Worm (Caenorhabditis elegans): ENCODE results near the gene msp-36.

The msp-36 gene

ce11 chrIV:10112570-10112969, 17.3 kb downstream of the msp-36 start, which contains the start of gene nsph-3.2:
TSS of gene nsph-3.2 (plus strand) at chrIV:10112870.
- TF ChIP-seq lin-11 (tag; optimal IDR thresholded peaks at IDR 0.05) (no peak), aly-2 (tag; optimal IDR thresholded peaks at IDR 0.05) (no peak), nhr-25 (tag; optimal IDR thresholded peaks at IDR 0.05) (no peak), lsy-2 (tag; optimal IDR thresholded peaks at IDR 0.05) (no peak), nhr-11 (tag; optimal IDR thresholded peaks at IDR 0.05) (no peak), ztf-11 (tag; optimal IDR thresholded peaks at IDR 0.05) (no peak), alr-1 (tag; optimal IDR thresholded peaks at IDR 0.05) (no peak), sem-4 (tag; optimal IDR thresholded peaks at IDR 0.05) (no peak), elt-1 (tag; optimal IDR thresholded peaks at IDR 0.05) (no peak), F13H6.1 (tag; optimal IDR thresholded peaks at IDR 0.05) (no peak), nhr-129 (tag; optimal IDR thresholded peaks at IDR 0.05) (no peak), nhr-237 (tag; optimal IDR thresholded peaks at IDR 0.05) (no peak), zag-1 (tag; optimal IDR thresholded peaks at IDR 0.05) (no peak), fos-1 (tag; optimal IDR thresholded peaks at IDR 0.05) (no peak), egl-27 (tag; optimal IDR thresholded peaks at IDR 0.05) (no peak), nhr-21 (tag; optimal IDR thresholded peaks at IDR 0.05) (no peak), sma-3 (GFP tag; optimal IDR thresholded peaks at IDR 0.05) (no peak), crh-2 (tag; optimal IDR thresholded peaks at IDR 0.05) (no peak), dmd-4 (tag; optimal IDR thresholded peaks at IDR 0.05) (no peak), lin-39 (tag; optimal IDR thresholded peaks at IDR 0.05) (no peak)

- TF ChIP-seq sem-4 (tag; optimal IDR thresholded peaks at IDR 0.05) (no peak), nhr-23 (tag; optimal IDR thresholded peaks at IDR 0.05) (no peak)
These were observed 19.9 kb downstream of the msp-36 start, which contains the start of gene C04G2.10 for ce11 chrIV:10115142-10115541. TSS of gene C04G2.10 (plus strand) at chrIV:10115442.

- TF ChIP-seq lin-13 (GFP tag; optimal IDR thresholded peaks at IDR 0.05): no peak
- no peak for TF ChIP-seq alr-1 (tag; optimal IDR thresholded peaks at IDR 0.05)
- TF ChIP-seq elt-1 (tag; optimal IDR thresholded peaks at IDR 0.05): no peak
- no peak for TF ChIP-seq sma-9 (GFP tag; optimal IDR thresholded peaks at IDR 0.05)
- no peak for TF ChIP-seq sma-9 (tag; optimal IDR thresholded peaks at IDR 0.05)
- TF ChIP-seq unc-62 (GFP tag; optimal IDR thresholded peaks at IDR 0.05): no peak
- TF ChIP-seq sem-4 (tag; optimal IDR thresholded peaks at IDR 0.05): no peak
- no peak for TF ChIP-seq skn-1 (tag; optimal IDR thresholded peaks at IDR 0.05)
- no peak for TF ChIP-seq peb-1 (tag; optimal IDR thresholded peaks at IDR 0.05)
- TF ChIP-seq snpc-4 (tag; optimal IDR thresholded peaks at IDR 0.05): no peak
- no peak for TF ChIP-seq ZK546.5 (tag; optimal IDR thresholded peaks at IDR 0.05)
These were observed 21.5 kb downstream of the msp-36 start for ce11 chrIV:10116765-10117164.

ce11 chrIV:10122205-10122604, 27.0 kb downstream of the msp-36 start, which contains the start of gene irld-21:
TSS of gene irld-21 (minus strand) at chrIV:10122305.
- TF ChIP-seq ZK546.5 (tag; optimal IDR thresholded peaks at IDR 0.05) (no peak), nhr-237 (tag; optimal IDR thresholded peaks at IDR 0.05) (no peak), ceh-82 (tag; optimal IDR thresholded peaks at IDR 0.05) (no peak), nhr-11 (tag; optimal IDR thresholded peaks at IDR 0.05) (no peak), ztf-4 (tag; optimal IDR thresholded peaks at IDR 0.05) (no peak), sma-3 (GFP tag; optimal IDR thresholded peaks at IDR 0.05) (no peak), crh-2 (tag; optimal IDR thresholded peaks at IDR 0.05) (no peak), lin-39 (tag; optimal IDR thresholded peaks at IDR 0.05) (no peak), ama-1 (optimal IDR thresholded peaks at IDR 0.05) (no peak)

ce11 chrIV:10126544-10126943, 31.3 kb downstream of the msp-36 start, which contains the start of gene ctf-18:
TSS of gene ctf-18 (minus strand) at chrIV:10126644.
- TF ChIP-seq nhr-11 (tag; optimal IDR thresholded peaks at IDR 0.05) (no peak), unc-39 (tag; optimal IDR thresholded peaks at IDR 0.05) (no peak), fos-1 (tag; optimal IDR thresholded peaks at IDR 0.05) (no peak), lsy-2 (tag; optimal IDR thresholded peaks at IDR 0.05) (no peak), mab-5 (tag; optimal IDR thresholded peaks at IDR 0.05) (no peak), unc-55 (GFP tag; optimal IDR thresholded peaks at IDR 0.05) (no peak), elt-1 (tag; optimal IDR thresholded peaks at IDR 0.05) (no peak), Y55F3AM.14 (GFP tag; optimal IDR thresholded peaks at IDR 0.05) (no peak), mbf-1 (tag; optimal IDR thresholded peaks at IDR 0.05) (no peak)

Measured in whole organism, L2 larva.